Worm (Caenorhabditis elegans) whole organism, L4 larva: ENCODE results near the gene bra-1.

Experiments used
- T26A8.4 ChIP-seq: fragments of 200-800 bp; sonication (Bioruptor generic); IDR thresholded peaks from 2 replicates; pipeline ENCODE4 v1.3.6; 2022; ENCODE audit warnings: missing genetic modification characterization, missing compliant biosample characterization
- Y5F2A.4 ChIP-seq: fragments of 200-800 bp; sonication (Bioruptor generic); optimal IDR thresholded peaks from 2 replicates; lab custom pipeline; 2018; ENCODE audit warnings: mild to moderate bottlenecking, missing genetic modification characterization, missing compliant biosample characterization
- aha-1 ChIP-seq: fragments of 150-350 bp; peaks from one replicate; lab custom pipeline; 2014; ENCODE audit warnings: missing biosample characterization, missing genetic modification characterization
- ama-1 ChIP-seq: fragments of 150-350 bp; optimal IDR thresholded peaks from 2 replicates; lab custom pipeline; 2014; ENCODE audit warnings: inconsistent platforms, mixed read lengths
- arid-1 ChIP-seq: fragments of 200-800 bp; sonication (Bioruptor generic); conservative IDR thresholded peaks from 2 replicates; pipeline ENCODE4 v1.3.6; 2022; ENCODE audit warnings: missing genetic modification reagents, missing genetic modification characterization, missing compliant biosample characterization
- attf-4 ChIP-seq: sonication (generic microtip); optimal IDR thresholded peaks from 3 replicates; lab custom pipeline; 2017; ENCODE audit warnings: missing biosample characterization, missing genetic modification characterization
- ceh-28 ChIP-seq: fragments of 150-350 bp; optimal IDR thresholded peaks from 2 replicates; lab custom pipeline; 2014; ENCODE audit warnings: missing biosample characterization, missing genetic modification reagents, missing genetic modification characterization
- ceh-62 ChIP-seq: sonication (generic microtip); optimal IDR thresholded peaks from 2 replicates; lab custom pipeline; 2017; ENCODE audit warnings: missing biosample characterization, missing genetic modification characterization
- ces-1 ChIP-seq: fragments of 150-350 bp; sonication (generic microtip); optimal IDR thresholded peaks from 4 replicates; lab custom pipeline; 2014; ENCODE audit warnings: missing biosample characterization, missing genetic modification reagents, missing genetic modification characterization
- daf-16 ChIP-seq, 3 experiments: sonication (generic microtip); optimal IDR thresholded peaks; 2 replicates each; lab custom pipeline; 2016 to 2017; ENCODE audit warnings: missing genetic modification characterization in 3 of 3, missing genetic modification reagents in 3 of 3, mild to moderate bottlenecking in 2 of 3, missing compliant biosample characterization in 2 of 3, missing biosample characterization in 1 of 3, moderate library complexity in 1 of 3
- daf-8 ChIP-seq: fragments of 200-800 bp; sonication (Bioruptor generic); IDR thresholded peaks from 2 replicates; pipeline ENCODE4 v1.3.6; 2022; ENCODE audit warnings: missing genetic modification characterization, missing compliant biosample characterization
- dmd-6 ChIP-seq: fragments of 200-800 bp; sonication (Bioruptor generic); IDR thresholded peaks from 2 replicates; pipeline ENCODE4 v1.3.6; 2022; ENCODE audit warnings: missing genetic modification reagents, missing genetic modification characterization, missing compliant biosample characterization
- dmd-8 ChIP-seq: fragments of 200-800 bp; sonication (Bioruptor generic); IDR thresholded peaks from 2 replicates; pipeline ENCODE4 v1.3.6; 2022; ENCODE audit warnings: missing genetic modification characterization, missing compliant biosample characterization
- dmd-9 ChIP-seq: fragments of 200-800 bp; sonication (Bioruptor generic); IDR thresholded peaks from 2 replicates; pipeline ENCODE4 v1.3.6; 2022; ENCODE audit warnings: missing genetic modification reagents, missing genetic modification characterization, missing compliant biosample characterization
- dpl-1 ChIP-seq: fragments of 150-350 bp; optimal IDR thresholded peaks from 2 replicates; lab custom pipeline; 2014; ENCODE audit warnings: missing biosample characterization, missing genetic modification reagents, missing genetic modification characterization
- egl-27 ChIP-seq: sonication (generic microtip); optimal IDR thresholded peaks from 3 replicates; lab custom pipeline; 2017; ENCODE audit warnings: missing biosample characterization, missing genetic modification reagents, missing genetic modification characterization
- egl-43 ChIP-seq: fragments of 200-800 bp; sonication (Bioruptor generic); IDR thresholded peaks from 2 replicates; pipeline ENCODE4 v1.3.6; 2022; ENCODE audit warnings: missing genetic modification reagents, missing genetic modification characterization, missing compliant biosample characterization
- fos-1 ChIP-seq: fragments of 150-350 bp; optimal IDR thresholded peaks from 2 replicates; lab custom pipeline; 2014; ENCODE audit warnings: missing biosample characterization, missing genetic modification characterization
- hif-1 ChIP-seq, 2 experiments: sonication (generic microtip); optimal IDR thresholded peaks; 2 replicates each; lab custom pipeline; 2016 to 2017; ENCODE audit warnings: missing compliant biosample characterization in 2 of 2, missing genetic modification characterization in 2 of 2, missing genetic modification reagents in 2 of 2, missing genotype in 2 of 2, mild to moderate bottlenecking in 1 of 2
- hlh-30 ChIP-seq: sonication (generic microtip); optimal IDR thresholded peaks from 2 replicates; lab custom pipeline; 2017; ENCODE audit warnings: antibody characterized with exemption, mild to moderate bottlenecking, missing genetic modification characterization, missing compliant biosample characterization; ENCODE audit not compliant: insufficient read depth
- lim-7 ChIP-seq: fragments of 200-800 bp; sonication (Bioruptor generic); IDR thresholded peaks from 2 replicates; pipeline ENCODE4 v1.3.6; 2022; ENCODE audit warnings: missing genetic modification characterization, missing compliant biosample characterization
- lin-13 ChIP-seq: fragments of 150-350 bp; optimal IDR thresholded peaks from 2 replicates; lab custom pipeline; 2014; ENCODE audit warnings: missing biosample characterization, missing genetic modification reagents, missing genetic modification characterization
- lin-29 ChIP-seq: fragments of 200-800 bp; sonication (Bioruptor generic); IDR thresholded peaks from 2 replicates; pipeline ENCODE4 v1.3.6; 2022; ENCODE audit warnings: missing genetic modification reagents, missing genetic modification characterization, missing compliant biosample characterization
- lsy-2 ChIP-seq, 2 experiments: fragments of 150-350 bp in 1 of 2; sonication (generic microtip) in 1 of 2; optimal IDR thresholded peaks; 2 replicates each; lab custom pipeline; 2014 to 2017; ENCODE audit warnings: missing biosample characterization in 2 of 2, missing genetic modification characterization in 2 of 2
- madf-5 ChIP-seq, 2 experiments: fragments of 200-800 bp; sonication (Bioruptor generic); IDR thresholded peaks; 2 replicates each; pipeline ENCODE4 v1.3.6; 2022; ENCODE audit warnings: missing compliant biosample characterization in 2 of 2, missing genetic modification characterization in 2 of 2
- madf-9 ChIP-seq: fragments of 200-800 bp; sonication (Bioruptor generic); conservative IDR thresholded peaks from 2 replicates; pipeline ENCODE4 v1.3.6; 2022; ENCODE audit warnings: missing genetic modification reagents, missing genetic modification characterization, missing compliant biosample characterization
- mdt-29 ChIP-seq: fragments of 200-800 bp; sonication (Bioruptor generic); IDR thresholded peaks from 2 replicates; pipeline ENCODE4 v1.3.6; 2022; ENCODE audit warnings: missing genetic modification reagents, missing genetic modification characterization, missing compliant biosample characterization
- mes-2 ChIP-seq: sonication (generic microtip); optimal IDR thresholded peaks from 2 replicates; lab custom pipeline; 2016; ENCODE audit warnings: missing genotype, mild to moderate bottlenecking, missing genetic modification characterization, missing compliant biosample characterization; ENCODE audit not compliant: poor library complexity, severe bottlenecking
- nhr-11 ChIP-seq: fragments of 150-350 bp; optimal IDR thresholded peaks from 2 replicates; lab custom pipeline; 2014; ENCODE audit warnings: missing biosample characterization, missing genetic modification characterization
- nhr-42 ChIP-seq: fragments of 200-800 bp; sonication (Bioruptor generic); IDR thresholded peaks from 2 replicates; pipeline ENCODE4 v1.3.6; 2022; ENCODE audit warnings: missing genetic modification characterization, missing compliant biosample characterization
- nhr-6 ChIP-seq: fragments of 150-350 bp; optimal IDR thresholded peaks from 2 replicates; lab custom pipeline; 2014; ENCODE audit warnings: missing biosample characterization, missing genetic modification characterization
- set-16 ChIP-seq: fragments of 200-800 bp; sonication (Bioruptor generic); IDR thresholded peaks from 2 replicates; pipeline ENCODE4 v1.3.6; 2022; ENCODE audit warnings: missing genetic modification reagents, missing genetic modification characterization, missing compliant biosample characterization
- snpc-1.2 ChIP-seq: fragments of 200-800 bp; sonication (Bioruptor generic); IDR thresholded peaks from 2 replicates; pipeline ENCODE4 v1.3.6; 2022; ENCODE audit warnings: missing genetic modification reagents, missing genetic modification characterization, missing compliant biosample characterization
- snpc-4 ChIP-seq: fragments of 150-350 bp; optimal IDR thresholded peaks from 2 replicates; lab custom pipeline; 2014; ENCODE audit warnings: missing biosample characterization, missing genetic modification characterization

Gene bra-1

ce11 chrX:13584725-13585371 lies 13.4 kb upstream of the bra-1 start, which contains the start of gene unc-84:
Gene unc-84, plus strand, starts transcription at chrX:13584775.
- TF ChIP-seq mes-2: peak; percentile 74
- TF ChIP-seq lsy-2 (tag; optimal IDR thresholded peaks at IDR 0.05; lab: Kevin White, UChicago): no peak
- TF ChIP-seq daf-16 (GFP tag; optimal IDR thresholded peaks at IDR 0.05; lab: Kevin White, UChicago): no peak
- peak; percentile 25 for TF ChIP-seq daf-16 (tag; optimal IDR thresholded peaks at IDR 0.05; lab: Kevin White, UChicago)
- peak in 1 of 2 experiments; percentile 24 for TF ChIP-seq hif-1 (tag; optimal IDR thresholded peaks at IDR 0.05; lab: Kevin White, UChicago)
- TF ChIP-seq dpl-1 (GFP tag; lab: Kevin White, UChicago): peak; percentile 66
- no peak for TF ChIP-seq nhr-11 (tag; lab: Kevin White, UChicago)
- no peak for TF ChIP-seq hlh-30 (tag; lab: Kevin White, UChicago)

- TF ChIP-seq T26A8.4 (GFP tag; lab: Robert Waterston, UW): no peak
- TF ChIP-seq fos-1: no peak
- no peak for TF ChIP-seq snpc-1.2 (GFP tag; lab: Robert Waterston, UW)
- TF ChIP-seq mdt-29 (GFP tag; lab: Robert Waterston, UW): no peak
- TF ChIP-seq dmd-9 (GFP tag; lab: Robert Waterston, UW): no peak
- no peak for TF ChIP-seq ceh-28 (tag; lab: Kevin White, UChicago)
- TF ChIP-seq lin-29 (GFP tag; lab: Robert Waterston, UW): no peak
- no peak for TF ChIP-seq snpc-4 (tag; lab: Kevin White, UChicago)
- no peak for TF ChIP-seq aha-1 (tag; lab: Kevin White, UChicago)
- TF ChIP-seq arid-1 (GFP tag; lab: Robert Waterston, UW): no peak
- no peak for TF ChIP-seq ces-1 (GFP tag; lab: Kevin White, UChicago)
- TF ChIP-seq madf-5 (GFP tag; IDR thresholded peaks at IDR 0.05; lab: Robert Waterston, UW): no peak
- TF ChIP-seq daf-8 (GFP tag; lab: Robert Waterston, UW): no peak
- no peak for TF ChIP-seq nhr-42
- no peak for TF ChIP-seq egl-27 (tag; lab: Kevin White, UChicago)
- no peak for TF ChIP-seq lim-7
- no peak for TF ChIP-seq set-16 (GFP tag; lab: Robert Waterston, UW)
- TF ChIP-seq madf-9 (GFP tag; lab: Robert Waterston, UW): no peak
- TF ChIP-seq Y5F2A.4 (GFP tag; lab: Kevin White, UChicago): no peak
Observed at ce11 chrX:13589735-13590134, 8.5 kb upstream of the bra-1 start, which contains the start of gene col-9. Gene col-9, plus strand, starts transcription at chrX:13590035.

- TF ChIP-seq ceh-62 (tag; lab: Kevin White, UChicago) (no peak), dmd-8 (GFP tag; lab: Robert Waterston, UW) (0 out of 2 replicates have a peak, but pooled peaks have one; percentile 52), daf-16 (GFP tag; optimal IDR thresholded peaks at IDR 0.05; lab: Kevin White, UChicago) (no peak), daf-16 (tag; optimal IDR thresholded peaks at IDR 0.05; lab: Kevin White, UChicago) (no peak), nhr-6 (tag; lab: Kevin White, UChicago) (no peak), snpc-1.2 (GFP tag; lab: Robert Waterston, UW) (0 out of 2 replicates have a peak, but pooled peaks have one; percentile 56), set-16 (GFP tag; lab: Robert Waterston, UW) (peak; percentile 90), dmd-6 (no peak), egl-43 (GFP tag; lab: Robert Waterston, UW) (0 out of 2 replicates have a peak, but pooled peaks have one; percentile 37), attf-4 (tag; lab: Kevin White, UChicago) (no peak)
Observed at ce11 chrX:13590688-13591087, 7.6 kb upstream of the bra-1 start.

ce11 chrX:13591175-13591574 lies 7.1 kb upstream of the bra-1 start, which contains the start of gene col-44:
Gene col-44, plus strand, starts transcription at chrX:13591475.
- no peak for TF ChIP-seq lin-13
- TF ChIP-seq ama-1 (lab: Kevin White, UChicago): no peak
- TF ChIP-seq Y5F2A.4 (GFP tag; lab: Kevin White, UChicago): no peak
- TF ChIP-seq dmd-9 (GFP tag; lab: Robert Waterston, UW): no peak
